Worm (Caenorhabditis elegans): Measurements from ENCODE around the gene T13C2.3.

DNA sequence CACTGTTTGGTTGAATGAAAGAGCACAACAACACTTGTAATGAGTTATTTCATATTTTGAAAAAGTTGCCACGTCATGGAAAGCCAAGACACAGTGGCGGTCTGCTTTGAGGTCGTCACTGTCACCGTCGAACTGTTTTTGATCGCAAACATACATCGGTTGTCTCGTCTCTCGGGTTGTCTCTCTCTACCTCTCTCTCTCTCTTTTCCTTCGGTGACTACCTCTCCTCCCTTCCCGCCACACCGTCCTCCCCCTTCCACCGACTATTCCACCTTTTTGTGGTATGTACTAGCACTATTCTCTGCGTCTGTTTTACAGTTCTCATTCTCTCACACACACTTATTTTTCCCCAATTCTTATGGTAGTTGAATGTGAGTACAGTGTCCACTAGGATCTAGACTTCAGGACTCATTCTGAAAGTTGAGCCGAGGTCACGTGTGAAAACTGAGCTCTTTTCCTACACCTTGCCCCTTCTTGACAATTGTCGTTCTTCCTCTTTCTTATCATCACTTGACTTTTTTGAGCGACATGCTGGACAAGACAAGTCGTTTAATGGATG is 44.8 kb downstream of the T13C2.3 start:
- TF ChIP-seq ceh-9 (tag; optimal IDR thresholded peaks at IDR 0.05): no peak
- TF ChIP-seq ama-1 (optimal IDR thresholded peaks at IDR 0.05): no peak
- no peak for TF ChIP-seq tbx-2 (tag; optimal IDR thresholded peaks at IDR 0.05)

All from whole organism, L3 larva.